Worm (Caenorhabditis elegans) whole organism, L1 larva: ENCODE data around the gene sand-1.

Source experiments
- Y116A8C.19 ChIP-seq: sonication (generic microtip); optimal IDR thresholded peaks from 2 replicates; lab custom pipeline; 2016; ENCODE audit warnings: missing compliant biosample characterization, missing genetic modification characterization, borderline replicate concordance
- ceh-8 ChIP-seq: fragments of 200-800 bp; sonication (Bioruptor generic); optimal IDR thresholded peaks from 2 replicates; lab custom pipeline; 2018; ENCODE audit warnings: mild to moderate bottlenecking, missing genetic modification characterization, moderate library complexity, missing compliant biosample characterization
- fos-1 ChIP-seq: fragments of 150-350 bp; optimal IDR thresholded peaks from 2 replicates; lab custom pipeline; 2014; ENCODE audit warnings: missing biosample characterization, missing genetic modification characterization
- snpc-4 ChIP-seq: fragments of 150-350 bp; optimal IDR thresholded peaks from 2 replicates; lab custom pipeline; 2014; ENCODE audit warnings: missing biosample characterization, missing genetic modification characterization

- no peak for TF ChIP-seq fos-1
- TF ChIP-seq snpc-4 (tag; lab: Kevin White, UChicago) = no peak
- no peak for TF ChIP-seq ceh-8 (GFP tag; lab: Kevin White, UChicago)
- no peak for TF ChIP-seq Y116A8C.19 (tag; lab: Kevin White, UChicago)
Observed at ce11 chrIV:5374946-5375345, 8.3 kb downstream of the sand-1 start.
